Worm (Caenorhabditis elegans) whole organism, midembryonic: Measurements from ENCODE around the gene nlp-80.

Source experiments
- flt-1 ChIP-seq: fragments of 200-800 bp; sonication (Bioruptor generic); IDR thresholded peaks from 2 replicates; pipeline ENCODE4 v1.3.6; 2022; ENCODE audit warnings: missing genetic modification characterization, missing compliant biosample characterization
- ref-1 ChIP-seq: fragments of 200-800 bp; sonication (Bioruptor generic); conservative IDR thresholded peaks from 2 replicates; pipeline ENCODE4 v1.3.6; 2022; ENCODE audit warnings: missing genetic modification reagents, missing genetic modification characterization, missing compliant biosample characterization

DNA sequence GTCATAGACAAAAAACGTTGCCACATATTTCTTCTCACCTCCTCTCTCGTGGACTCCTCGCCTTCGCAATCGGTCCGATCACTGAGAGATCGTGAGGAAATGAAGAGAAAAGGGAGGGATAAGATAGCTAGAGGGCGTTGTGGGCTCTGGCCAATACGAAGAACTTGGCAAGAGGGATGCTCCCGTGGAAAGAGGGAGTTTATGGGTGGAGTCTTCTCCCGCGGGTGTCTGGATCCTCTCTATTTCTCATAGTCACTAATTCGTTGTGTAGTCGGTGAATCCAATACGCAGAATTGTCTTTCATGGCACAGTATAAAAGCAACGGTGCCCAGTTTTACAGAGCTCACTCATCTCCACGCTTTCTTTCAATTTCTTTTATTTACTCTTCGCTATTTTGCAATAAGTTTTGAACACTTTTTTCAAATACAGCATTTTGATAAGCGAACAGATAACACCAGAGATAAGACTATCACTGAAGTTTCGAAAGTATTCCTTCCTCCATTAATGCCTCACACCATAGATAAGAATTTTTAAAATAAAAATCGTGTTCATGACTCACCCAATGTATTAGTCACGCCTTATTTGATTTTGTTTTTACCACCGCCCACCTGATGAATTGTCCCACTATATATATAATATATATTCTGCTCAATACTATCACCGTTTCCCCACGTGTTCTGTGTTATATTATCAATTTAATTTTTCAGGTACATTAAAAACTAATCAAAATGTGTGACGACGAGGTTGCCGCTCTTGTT is 15.1 kb upstream of the nlp-80 start, which contains the start of gene act-1:
- TF ChIP-seq flt-1 (GFP tag; lab: Robert Waterston, UW) (0 out of 2 replicates have a peak, but pooled peaks have one; percentile 27), ref-1 (GFP tag; lab: Robert Waterston, UW) (no peak)
